Fruit fly (Drosophila melanogaster): ENCODE measurements around the gene CG17097.

CG17097 gene

DNA sequence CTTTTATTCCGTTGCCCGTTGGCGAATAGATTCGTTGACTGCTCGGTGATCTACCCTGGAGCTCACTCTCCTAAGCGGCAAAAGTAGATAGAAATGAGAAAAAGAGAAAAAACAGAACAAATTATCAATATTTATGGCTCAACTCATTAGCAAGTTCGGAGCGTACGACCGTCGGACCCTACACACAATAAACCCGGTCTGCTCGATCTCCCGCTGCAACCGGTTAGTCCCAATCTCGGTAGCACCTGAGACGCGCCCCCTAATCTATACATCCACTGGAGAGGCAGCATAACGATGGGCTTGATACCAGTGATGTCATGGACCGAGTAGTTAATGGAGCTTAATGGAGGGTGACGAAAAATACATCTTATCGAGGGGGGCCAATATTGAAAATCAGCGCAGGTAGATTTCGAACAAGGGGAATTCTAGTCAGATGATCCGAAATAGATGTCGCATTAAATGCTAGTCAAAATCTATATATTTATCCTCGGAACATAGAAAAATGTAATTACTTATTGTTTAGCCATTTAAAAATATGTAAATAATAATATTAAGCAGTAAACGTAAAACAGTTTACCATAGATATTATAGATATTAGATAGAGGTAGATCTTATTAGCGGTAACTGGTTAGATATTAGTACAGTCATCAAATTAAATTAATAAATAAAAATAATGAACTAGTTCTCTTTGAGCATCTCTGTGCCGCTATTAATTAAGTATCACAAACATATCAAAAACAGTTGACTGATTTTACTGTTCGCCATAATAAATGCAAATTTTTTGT, 41.0 kb downstream of the CG17097 start, which contains the start of gene CG7296:
TSS of gene CG7296 (minus strand) at position 58 of the 785 bp plus-strand sequence.
- no peak for TF ChIP-seq CTCF (optimal IDR thresholded peaks at IDR 0.05)

DNA sequence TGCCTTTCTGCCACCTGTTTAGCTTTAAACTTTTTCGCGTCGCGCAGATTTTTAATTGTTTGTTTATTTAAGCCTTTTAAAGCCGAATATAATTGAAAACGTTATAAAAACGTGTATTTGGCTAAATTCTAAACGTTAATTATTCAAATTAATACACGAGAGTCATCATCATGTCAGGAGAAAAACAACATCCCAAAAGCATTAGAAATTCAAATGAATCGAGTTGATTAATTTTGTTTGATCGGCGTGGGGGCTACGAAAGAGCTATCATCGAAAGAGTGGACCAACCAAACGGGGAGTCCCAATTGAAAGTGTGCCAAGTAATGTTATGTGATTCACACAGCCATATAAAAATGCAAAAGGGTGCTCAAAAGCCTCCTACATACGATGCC, 41.6 kb downstream of the CG17097 start:
- TF ChIP-seq CG8478 (optimal IDR thresholded peaks at IDR 0.05) (no peak), CTCF (optimal IDR thresholded peaks at IDR 0.05) (no peak)

DNA sequence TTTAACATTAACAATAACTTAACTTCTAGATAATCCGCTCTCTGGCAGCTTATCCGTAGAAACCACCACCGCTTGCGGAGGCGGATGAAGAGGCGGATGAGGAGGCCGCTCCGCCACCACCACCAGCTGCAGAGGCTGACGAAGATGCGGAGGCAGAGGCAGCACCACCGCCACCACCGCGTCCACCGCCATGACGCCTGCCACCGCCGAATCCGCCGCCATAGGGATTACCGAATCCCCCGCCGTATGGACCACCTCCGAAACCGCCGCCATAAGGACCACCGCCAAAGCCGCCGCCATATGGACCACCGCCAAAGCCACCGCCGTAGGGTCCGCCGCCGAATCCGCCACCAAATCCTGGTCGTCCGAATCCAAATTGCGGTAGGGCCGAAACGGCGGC, 42.5 kb downstream of the CG17097 start:
- no peak for TF ChIP-seq CTCF (optimal IDR thresholded peaks at IDR 0.05)
- TF ChIP-seq CG8478 (optimal IDR thresholded peaks at IDR 0.05) = no peak

DNA sequence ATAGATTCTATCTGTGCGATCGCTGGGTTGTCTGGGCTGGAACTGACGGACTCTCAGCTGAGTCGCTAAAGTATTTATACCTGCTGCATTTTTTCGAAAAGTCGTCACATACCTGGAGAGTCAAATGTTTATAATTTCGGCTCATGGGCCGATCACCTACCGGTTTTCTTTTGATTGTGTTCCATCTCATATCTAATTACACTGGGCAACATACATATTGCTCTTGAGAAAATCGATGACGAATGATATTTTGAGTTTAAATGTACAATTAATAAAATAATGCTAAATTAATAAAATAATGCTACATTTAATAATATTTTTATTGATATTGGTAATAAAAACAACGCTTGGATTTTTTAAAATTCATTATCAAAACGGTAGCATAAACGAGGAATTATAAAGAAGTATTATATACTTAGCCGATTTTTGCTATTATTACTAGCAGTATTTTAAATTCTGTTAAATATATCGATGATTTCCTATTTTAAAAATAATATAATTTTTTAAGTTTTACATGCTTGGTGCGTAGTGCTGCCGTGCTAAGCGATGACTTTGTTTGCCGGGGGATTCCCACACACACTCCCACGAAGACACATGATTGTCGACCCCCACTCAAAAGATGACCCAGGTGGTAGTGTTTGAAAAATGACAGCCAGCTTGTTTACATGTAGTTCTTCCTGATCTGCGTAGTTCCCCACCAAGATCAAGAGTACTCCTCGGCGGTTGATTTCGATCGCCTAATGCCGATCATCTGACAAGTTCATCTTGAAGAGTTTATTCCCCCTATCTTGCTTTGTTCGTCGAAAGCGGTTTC, 43.2 kb downstream of the CG17097 start, which contains the start of gene CG7294:
TSS of gene CG7294 (minus strand) at position 51 of the 814 bp plus-strand sequence.
- TF ChIP-seq CG8478 (optimal IDR thresholded peaks at IDR 0.05) (no peak), CTCF (optimal IDR thresholded peaks at IDR 0.05) (no peak)

DNA sequence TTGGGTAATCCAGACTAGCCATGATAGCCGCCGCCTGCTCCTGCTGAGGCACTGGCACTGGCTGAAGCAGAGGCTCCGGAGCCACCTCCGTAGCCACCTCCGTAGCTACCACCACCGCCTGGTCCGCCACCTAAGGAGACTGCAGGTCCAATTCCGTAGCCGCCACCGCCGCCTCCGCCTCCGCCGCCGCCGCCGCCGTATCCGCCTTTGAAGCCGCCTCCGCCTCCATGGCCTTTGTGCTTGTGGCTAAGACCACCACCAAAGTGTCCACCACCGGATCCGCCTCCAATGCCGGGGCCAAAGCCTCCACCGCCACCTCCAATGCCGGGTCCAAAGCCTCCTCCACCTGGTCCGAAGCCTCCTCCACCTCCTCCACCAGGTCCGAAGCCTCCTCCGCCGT, 46.8 kb downstream of the CG17097 start:
- TF ChIP-seq CG8478 (optimal IDR thresholded peaks at IDR 0.05) = no peak
- no peak for TF ChIP-seq CTCF (optimal IDR thresholded peaks at IDR 0.05)

DNA sequence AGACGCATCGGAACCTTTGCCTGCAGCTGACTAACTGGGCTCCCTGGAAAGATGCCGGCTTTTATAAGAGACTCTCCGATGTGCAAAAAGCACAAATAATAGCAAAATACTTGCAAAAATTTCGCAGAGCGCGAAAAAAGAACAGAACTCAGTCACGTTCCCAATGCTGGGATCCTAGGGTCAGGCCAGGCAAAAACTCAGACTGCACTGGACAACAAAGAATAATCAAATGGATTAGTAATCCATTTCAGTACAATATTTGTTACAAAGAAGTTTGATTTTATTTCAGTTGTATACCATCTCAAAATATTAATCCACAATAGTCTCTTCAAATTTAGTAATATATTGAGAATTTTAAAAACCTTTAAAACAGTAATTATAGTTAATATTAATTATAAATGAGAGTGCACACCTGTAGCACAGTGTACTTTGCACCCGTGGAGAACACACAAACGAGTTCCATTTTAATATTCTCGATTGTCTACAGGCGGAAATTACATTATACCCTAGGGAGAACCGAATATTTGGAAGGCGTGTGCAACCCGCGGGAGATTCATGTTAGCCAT, 47.9 kb downstream of the CG17097 start, which contains the start of gene CG17108:
TSS of gene CG17108 (minus strand) at position 51 of the 566 bp plus-strand sequence.
- no peak for TF ChIP-seq CG8478 (optimal IDR thresholded peaks at IDR 0.05)
- no peak for TF ChIP-seq CTCF (optimal IDR thresholded peaks at IDR 0.05)

DNA sequence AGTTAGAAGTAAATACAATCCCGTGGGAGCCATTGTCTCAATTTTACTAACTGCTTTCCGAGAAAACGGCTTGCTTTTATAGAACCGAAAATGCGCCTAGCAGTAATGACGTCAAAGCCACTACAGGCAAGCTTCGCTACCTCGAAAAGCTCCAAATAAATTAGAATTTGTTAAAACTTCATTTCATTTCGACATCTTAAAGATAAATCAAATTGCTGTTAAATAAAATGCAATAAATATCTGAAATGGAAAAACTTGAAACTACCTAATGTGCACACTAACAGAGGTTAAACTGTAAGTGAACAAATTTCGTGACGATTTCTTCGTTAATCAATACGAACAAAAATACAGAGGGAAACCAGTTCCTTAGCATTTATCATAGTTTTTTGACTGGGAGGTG, 51.8 kb downstream of the CG17097 start, which contains the start of gene CG7300:
TSS of gene CG7300 (minus strand) at position 52 of the 400 bp plus-strand sequence.
- TF ChIP-seq CTCF (optimal IDR thresholded peaks at IDR 0.05) (no peak), CG8478 (optimal IDR thresholded peaks at IDR 0.05) (no peak)

All from S2 (cell line).